Fruit fly (Drosophila melanogaster) whole organism, pupa: Measurements from ENCODE around the gene CG3847.
A peak's percentile ranks its signal among the peaks of the same experiment; 100 is the strongest.

Experiments used
- CG14655 ChIP-seq: fragments of 200-800 bp; sonication (Bioruptor generic); optimal IDR thresholded peaks from 3 replicates; lab custom pipeline; 2017; ENCODE audit warnings: mild to moderate bottlenecking, missing biosample characterization, missing genetic modification reagents, missing genetic modification characterization
- CG15710 ChIP-seq: fragments of 200-800 bp; sonication (Bioruptor generic); optimal IDR thresholded peaks from 2 replicates; lab custom pipeline; 2018; ENCODE audit warnings: missing biosample characterization, mild to moderate bottlenecking, missing genetic modification characterization, moderate library complexity
- CG8301 ChIP-seq: fragments of 200-800 bp; sonication (Bioruptor generic); optimal IDR thresholded peaks from 2 replicates; lab custom pipeline; 2018; ENCODE audit warnings: missing biosample characterization, mild to moderate bottlenecking, missing genetic modification characterization
- CG9948 ChIP-seq: fragments of 200-800 bp; sonication (Bioruptor generic); optimal IDR thresholded peaks from 2 replicates; lab custom pipeline; 2018; ENCODE audit warnings: missing biosample characterization, mild to moderate bottlenecking, missing genetic modification characterization, moderate library complexity
- D1 ChIP-seq: fragments of 200-800 bp; sonication (Bioruptor generic); optimal IDR thresholded peaks from 2 replicates; lab custom pipeline; 2018; ENCODE audit warnings: missing biosample characterization, mild to moderate bottlenecking, missing genetic modification characterization, moderate library complexity
- Pif1A ChIP-seq: fragments of 200-800 bp; sonication (Bioruptor generic); optimal IDR thresholded peaks from 3 replicates; lab custom pipeline; 2016; ENCODE audit warnings: missing biosample characterization, missing genetic modification characterization

- TF ChIP-seq CG15710 (tag; lab: Kevin White, UChicago) (peak; percentile 89), CG8301 (peak; percentile 89), Pif1A (GFP tag; lab: Kevin White, UChicago) (peak; percentile 87), D1 (peak; percentile 66), CG9948 (tag; lab: Kevin White, UChicago) (peak; percentile 84), CG14655 (peak; percentile 90)
Observed at dm6 chrX:6340593-6341068, 6.3 kb upstream of the CG3847 start.
